Worm (Caenorhabditis elegans): ENCODE data around the gene F42A9.3.

F42A9.3 gene

ce11 chrIV:8587057-8587456 lies 30.0 kb upstream of the F42A9.3 start (continued):
- TF ChIP-seq set-16 (GFP tag; IDR thresholded peaks at IDR 0.05) = no peak
- TF ChIP-seq nhr-76 (tag; optimal IDR thresholded peaks at IDR 0.05) = no peak
- TF ChIP-seq dpl-1 (GFP tag; optimal IDR thresholded peaks at IDR 0.05) = peak; percentile 54
- TF ChIP-seq unc-39 (tag; optimal IDR thresholded peaks at IDR 0.05) = no peak
- no peak for TF ChIP-seq snpc-1.2 (GFP tag; IDR thresholded peaks at IDR 0.05)
- peak; percentile 53 for TF ChIP-seq dmd-6 (GFP tag; IDR thresholded peaks at IDR 0.05)
- peak; percentile 58 for TF ChIP-seq attf-4 (tag; optimal IDR thresholded peaks at IDR 0.05)
- TF ChIP-seq daf-8 (GFP tag; IDR thresholded peaks at IDR 0.05) = no peak
- no peak for TF ChIP-seq ceh-82 (tag; optimal IDR thresholded peaks at IDR 0.05)
- peak; percentile 89 for TF ChIP-seq aha-1 (tag)
- peak; percentile 71 for TF ChIP-seq nhr-11 (tag; optimal IDR thresholded peaks at IDR 0.05)
- TF ChIP-seq nhr-41 (GFP tag; IDR thresholded peaks at IDR 0.05) = no peak
- TF ChIP-seq madf-9 (GFP tag; conservative IDR thresholded peaks at IDR 0.05) = no peak
- TF ChIP-seq lsy-2 (tag; optimal IDR thresholded peaks at IDR 0.05) = peak; percentile 30 to 51
- peak; percentile 54; the same call in 1 of the 2 replicates for TF ChIP-seq ZK337.2 (GFP tag; IDR thresholded peaks at IDR 0.05)
- TF ChIP-seq lin-15B (tag; optimal IDR thresholded peaks at IDR 0.05) = no peak
- no peak for TF ChIP-seq ces-1 (GFP tag; optimal IDR thresholded peaks at IDR 0.05)
- no peak for TF ChIP-seq madf-5 (GFP tag; IDR thresholded peaks at IDR 0.05)
- no peak for TF ChIP-seq snpc-4 (tag; optimal IDR thresholded peaks at IDR 0.05)
- TF ChIP-seq tag-97 (GFP tag; IDR thresholded peaks at IDR 0.05) = no peak
- no peak for TF ChIP-seq sdz-12 (GFP tag; optimal IDR thresholded peaks at IDR 0.05)

- no peak for TF ChIP-seq lin-15B (tag; optimal IDR thresholded peaks at IDR 0.05)
- peak in 1 of 2 experiments; percentile 33 for TF ChIP-seq lsy-2 (tag; optimal IDR thresholded peaks at IDR 0.05)
- TF ChIP-seq hlh-30 (tag; optimal IDR thresholded peaks at IDR 0.05; ENCODE audit: insufficient read depth) = peak; percentile 60
These were observed 29.5 kb upstream of the F42A9.3 start for ce11 chrIV:8587605-8588004.

DNA sequence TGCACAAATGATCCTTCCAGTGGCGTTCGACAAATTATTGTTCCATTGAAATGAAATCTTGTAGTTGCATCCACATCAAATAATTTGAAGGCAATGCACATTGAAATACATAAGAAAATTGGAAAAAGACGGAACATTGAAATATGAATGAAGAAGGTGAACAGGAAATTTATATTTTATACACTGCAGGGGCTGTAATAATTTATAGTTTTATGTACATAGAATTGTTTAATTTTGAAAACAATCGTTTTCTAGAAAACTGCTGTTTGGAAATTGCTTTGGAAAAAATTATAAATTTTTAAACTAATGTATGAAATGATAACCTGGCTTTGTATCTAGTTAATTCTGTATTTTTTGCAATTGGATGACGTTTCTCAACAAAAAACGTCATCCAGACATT lies 21.7 kb upstream of the F42A9.3 start, which contains the start of gene Y59H11AR.3:
TSS of gene Y59H11AR.3 (minus strand) at position 101 of the 400 bp plus-strand sequence.
- TF ChIP-seq F26F4.8 (GFP tag; conservative IDR thresholded peaks at IDR 0.05) (no peak), arid-1 (GFP tag; conservative IDR thresholded peaks at IDR 0.05) (no peak), ztf-7 (tag; optimal IDR thresholded peaks at IDR 0.05) (no peak), mdl-1 (tag; optimal IDR thresholded peaks at IDR 0.05) (no peak), ceh-32 (tag; optimal IDR thresholded peaks at IDR 0.05; ENCODE audit: poor library complexity) (no peak), nhr-111 (GFP tag; optimal IDR thresholded peaks at IDR 0.05) (no peak), dmd-6 (GFP tag; IDR thresholded peaks at IDR 0.05) (no peak), jun-1 (tag; optimal IDR thresholded peaks at IDR 0.05) (no peak), F49E8.2 (tag; optimal IDR thresholded peaks at IDR 0.05; ENCODE audit: borderline replicate concordance) (no peak), Y75B8A.6 (GFP tag; IDR thresholded peaks at IDR 0.05) (no peak), ceh-28 (tag; optimal IDR thresholded peaks at IDR 0.05) (no peak), daf-8 (GFP tag; IDR thresholded peaks at IDR 0.05) (no peak), nhr-42 (GFP tag; IDR thresholded peaks at IDR 0.05) (no peak), snpc-1.2 (GFP tag; IDR thresholded peaks at IDR 0.05) (no peak), nhr-77 (tag; optimal IDR thresholded peaks at IDR 0.05) (no peak), nhr-237 (tag; optimal IDR thresholded peaks at IDR 0.05) (no peak)

ce11 chrIV:8595767-8596166 lies 21.3 kb upstream of the F42A9.3 start, which contains the start of gene clec-181:
Gene clec-181 (plus strand): TSS chrIV:8596067.
- TF ChIP-seq cey-2 (tag; optimal IDR thresholded peaks at IDR 0.05; ENCODE audit: borderline replicate concordance, insufficient read depth) = no peak
- TF ChIP-seq nhr-25 (tag; optimal IDR thresholded peaks at IDR 0.05; ENCODE audit: borderline replicate concordance, insufficient read depth) = no peak
- TF ChIP-seq snpc-4 (tag; optimal IDR thresholded peaks at IDR 0.05) = no peak
- no peak for TF ChIP-seq R02D3.7 (tag; optimal IDR thresholded peaks at IDR 0.05)
- no peak for TF ChIP-seq ZK337.2 (GFP tag; IDR thresholded peaks at IDR 0.05)
- TF ChIP-seq F44E2.7 (GFP tag; IDR thresholded peaks at IDR 0.05) = no peak
- no peak for TF ChIP-seq ces-1 (GFP tag; optimal IDR thresholded peaks at IDR 0.05)
- no peak for TF ChIP-seq spr-3 (GFP tag; optimal IDR thresholded peaks at IDR 0.05)
- no peak for TF ChIP-seq lsy-2 (tag; optimal IDR thresholded peaks at IDR 0.05)
- no peak for TF ChIP-seq F49E8.2 (tag; optimal IDR thresholded peaks at IDR 0.05; ENCODE audit: borderline replicate concordance)
- no peak for TF ChIP-seq skn-1 (tag; optimal IDR thresholded peaks at IDR 0.05)
- TF ChIP-seq fos-1 (tag; optimal IDR thresholded peaks at IDR 0.05) = no peak
- no peak for TF ChIP-seq nhr-10 (tag; optimal IDR thresholded peaks at IDR 0.05)
- TF ChIP-seq zfp-3 (GFP tag; conservative IDR thresholded peaks at IDR 0.05) = no peak
